Worm (Caenorhabditis elegans) whole organism, late embryonic: ENCODE measurements around the gene C11D2.4.

ENCODE experiments used
- C38D4.7 ChIP-seq: fragments of 200-800 bp; sonication (Bioruptor generic); optimal IDR thresholded peaks from 2 replicates; lab custom pipeline; 2018; ENCODE audit warnings: mild to moderate bottlenecking, missing genetic modification characterization, moderate library complexity, missing compliant biosample characterization
- F13H6.1 ChIP-seq: sonication (generic microtip); optimal IDR thresholded peaks from 2 replicates; lab custom pipeline; 2016; ENCODE audit warnings: missing genetic modification characterization, missing compliant biosample characterization
- K09A11.1 ChIP-seq: sonication (generic microtip); optimal IDR thresholded peaks from 2 replicates; lab custom pipeline; 2017; ENCODE audit warnings: antibody characterized with exemption, mild to moderate bottlenecking, missing genetic modification characterization, missing compliant biosample characterization; ENCODE audit not compliant: insufficient read depth
- T23F11.4 ChIP-seq: fragments of 200-800 bp; sonication (Bioruptor generic); optimal IDR thresholded peaks from 2 replicates; lab custom pipeline; 2018; ENCODE audit warnings: mild to moderate bottlenecking, missing genetic modification characterization, missing compliant biosample characterization
- Y22D7AL.16 ChIP-seq: sonication (generic microtip); optimal IDR thresholded peaks from 2 replicates; lab custom pipeline; 2016; ENCODE audit warnings: missing genetic modification characterization, missing compliant biosample characterization
- ama-1 ChIP-seq: fragments of 150-350 bp; optimal IDR thresholded peaks from 2 replicates; lab custom pipeline; 2014
- ceh-14 ChIP-seq: sonication (generic microtip); optimal IDR thresholded peaks from 2 replicates; lab custom pipeline; 2016; ENCODE audit warnings: missing genotype, missing genetic modification characterization, missing compliant biosample characterization
- ceh-18 ChIP-seq: sonication (generic microtip); optimal IDR thresholded peaks from 2 replicates; lab custom pipeline; 2016; ENCODE audit warnings: missing genetic modification characterization, missing compliant biosample characterization
- ceh-24 ChIP-seq: sonication (generic microtip); optimal IDR thresholded peaks from 2 replicates; lab custom pipeline; 2016; ENCODE audit warnings: mild to moderate bottlenecking, missing genetic modification characterization, missing compliant biosample characterization
- ceh-30 ChIP-seq: fragments of 150-350 bp; optimal IDR thresholded peaks from 2 replicates; lab custom pipeline; 2014; ENCODE audit warnings: missing biosample characterization, missing genetic modification characterization
- ceh-45 ChIP-seq: fragments of 200-800 bp; sonication (Bioruptor generic); IDR thresholded peaks from 2 replicates; pipeline ENCODE4 v1.3.6; 2022; ENCODE audit warnings: missing genetic modification reagents, missing genetic modification characterization, missing compliant biosample characterization
- ceh-48 ChIP-seq: sonication (generic microtip); optimal IDR thresholded peaks from 2 replicates; lab custom pipeline; 2016; ENCODE audit warnings: missing genetic modification characterization, inconsistent platforms, missing compliant biosample characterization
- dmd-4 ChIP-seq: sonication (generic microtip); optimal IDR thresholded peaks from 2 replicates; lab custom pipeline; 2016; ENCODE audit warnings: borderline replicate concordance, missing genetic modification characterization, missing compliant biosample characterization
- elt-2 ChIP-seq: sonication (generic microtip); optimal IDR thresholded peaks from 2 replicates; lab custom pipeline; 2016; ENCODE audit warnings: missing genetic modification reagents, missing genetic modification characterization, missing compliant biosample characterization
- ets-4 ChIP-seq: sonication (generic microtip); optimal IDR thresholded peaks from 2 replicates; lab custom pipeline; 2016; ENCODE audit warnings: missing genetic modification characterization, missing compliant biosample characterization
- fkh-10 ChIP-seq: fragments of 150-350 bp; optimal IDR thresholded peaks from 2 replicates; lab custom pipeline; 2014; ENCODE audit warnings: missing biosample characterization, missing genetic modification reagents, missing genetic modification characterization
- gmeb-2 ChIP-seq: sonication (generic microtip); optimal IDR thresholded peaks from 2 replicates; lab custom pipeline; 2016; ENCODE audit warnings: missing genetic modification characterization, inconsistent platforms, missing compliant biosample characterization
- hlh-13 ChIP-seq: fragments of 200-800 bp; sonication (Bioruptor generic); optimal IDR thresholded peaks from 2 replicates; lab custom pipeline; 2018; ENCODE audit warnings: mild to moderate bottlenecking, missing genetic modification characterization, missing compliant biosample characterization
- hlh-30 ChIP-seq: sonication (generic microtip); optimal IDR thresholded peaks from 2 replicates; lab custom pipeline; 2017; ENCODE audit warnings: antibody characterized with exemption, missing genetic modification characterization, missing compliant biosample characterization; ENCODE audit not compliant: insufficient read depth
- hlh-6 ChIP-seq: sonication (generic microtip); optimal IDR thresholded peaks from 2 replicates; lab custom pipeline; 2016; ENCODE audit warnings: missing genotype, missing genetic modification characterization, missing compliant biosample characterization
- lim-6 ChIP-seq: sonication (generic microtip); optimal IDR thresholded peaks from 2 replicates; lab custom pipeline; 2016; ENCODE audit warnings: missing genetic modification characterization, missing compliant biosample characterization
- lin-11 ChIP-seq: fragments of 200-800 bp; sonication (Bioruptor generic); optimal IDR thresholded peaks from 2 replicates; lab custom pipeline; 2018; ENCODE audit warnings: mild to moderate bottlenecking, missing genetic modification characterization, missing compliant biosample characterization
- madf-2 ChIP-seq: sonication (generic microtip); optimal IDR thresholded peaks from 2 replicates; lab custom pipeline; 2017; ENCODE audit warnings: missing genetic modification characterization, missing compliant biosample characterization
- mec-3 ChIP-seq: sonication (generic microtip); optimal IDR thresholded peaks from 2 replicates; lab custom pipeline; 2016; ENCODE audit warnings: borderline replicate concordance, missing genetic modification characterization, missing compliant biosample characterization
- nfya-1 ChIP-seq: sonication (generic microtip); optimal IDR thresholded peaks from 2 replicates; lab custom pipeline; 2017; ENCODE audit warnings: missing genetic modification characterization, mild to moderate bottlenecking, missing compliant biosample characterization, antibody characterized with exemption, moderate library complexity
- nhr-11 ChIP-seq: fragments of 150-350 bp; optimal IDR thresholded peaks from 2 replicates; lab custom pipeline; 2014; ENCODE audit warnings: missing biosample characterization, missing genetic modification characterization
- npax-4 ChIP-seq: sonication (generic microtip); optimal IDR thresholded peaks from 2 replicates; lab custom pipeline; 2016; ENCODE audit warnings: missing genetic modification characterization, missing compliant biosample characterization
- pax-1 ChIP-seq: fragments of 150-350 bp; optimal IDR thresholded peaks from 2 replicates; lab custom pipeline; 2014; ENCODE audit warnings: missing biosample characterization, missing genetic modification characterization
- ref-2 ChIP-seq: sonication (generic microtip); optimal IDR thresholded peaks from 2 replicates; lab custom pipeline; 2016; ENCODE audit warnings: missing genetic modification characterization, missing compliant biosample characterization
- sdc-2 ChIP-seq: sonication (generic microtip); optimal IDR thresholded peaks from 2 replicates; lab custom pipeline; 2016; ENCODE audit warnings: missing genotype, missing genetic modification characterization, missing compliant biosample characterization
- sox-2 ChIP-seq: fragments of 200-800 bp; sonication (Bioruptor generic); IDR thresholded peaks from 2 replicates; pipeline ENCODE4 v1.3.6; 2022; ENCODE audit warnings: missing genetic modification reagents, missing genetic modification characterization, missing compliant biosample characterization
- syd-9 ChIP-seq: sonication (generic microtip); optimal IDR thresholded peaks from 2 replicates; lab custom pipeline; 2016; ENCODE audit warnings: mild to moderate bottlenecking, missing genetic modification characterization, moderate library complexity, missing compliant biosample characterization
- tbx-2 ChIP-seq: sonication (generic microtip); optimal IDR thresholded peaks from 2 replicates; lab custom pipeline; 2016; ENCODE audit warnings: missing genetic modification characterization, missing compliant biosample characterization
- ttx-3 ChIP-seq: sonication (generic microtip); optimal IDR thresholded peaks from 2 replicates; lab custom pipeline; 2016; ENCODE audit warnings: missing genetic modification reagents, missing genetic modification characterization, missing compliant biosample characterization
- unc-42 ChIP-seq: sonication (generic microtip); optimal IDR thresholded peaks from 2 replicates; lab custom pipeline; 2016; ENCODE audit warnings: missing genotype, missing genetic modification characterization, missing compliant biosample characterization
- unc-55 ChIP-seq: sonication (generic microtip); optimal IDR thresholded peaks from 2 replicates; lab custom pipeline; 2017; ENCODE audit warnings: missing biosample characterization, missing genetic modification reagents, missing genetic modification characterization
- unc-86 ChIP-seq: sonication (generic microtip); optimal IDR thresholded peaks from 2 replicates; lab custom pipeline; 2016; ENCODE audit warnings: missing genetic modification characterization, missing compliant biosample characterization
- ztf-16 ChIP-seq: sonication (generic microtip); optimal IDR thresholded peaks from 2 replicates; lab custom pipeline; 2017; ENCODE audit warnings: missing genetic modification characterization, missing compliant biosample characterization

C11D2.4 gene

DNA sequence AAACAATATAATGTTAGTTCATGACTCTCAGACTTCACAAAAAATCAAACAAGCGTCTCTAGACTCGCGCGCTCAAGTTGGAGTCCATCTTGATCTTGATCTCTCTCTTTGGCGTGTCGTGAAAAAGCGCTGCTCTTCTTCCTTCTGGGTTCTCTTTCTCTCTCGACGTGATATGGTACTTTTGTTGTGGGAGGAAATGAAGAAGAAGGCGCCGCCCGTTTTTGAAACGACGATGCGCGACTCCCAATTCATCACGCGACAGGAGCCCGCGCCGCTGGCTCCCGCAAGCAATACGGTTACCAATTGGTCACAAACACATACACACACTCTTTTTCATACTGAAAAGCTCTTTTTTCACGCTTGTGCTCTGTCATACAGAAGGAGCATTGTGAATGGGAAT, 26.3 kb downstream of the C11D2.4 start:
- TF ChIP-seq sdc-2 (tag; lab: Kevin White, UChicago) (no peak), K09A11.1 (tag; lab: Kevin White, UChicago) (no peak), hlh-13 (GFP tag; lab: Kevin White, UChicago) (no peak), hlh-6 (no peak), C38D4.7 (GFP tag; lab: Kevin White, UChicago) (no peak), ztf-16 (no peak)

DNA sequence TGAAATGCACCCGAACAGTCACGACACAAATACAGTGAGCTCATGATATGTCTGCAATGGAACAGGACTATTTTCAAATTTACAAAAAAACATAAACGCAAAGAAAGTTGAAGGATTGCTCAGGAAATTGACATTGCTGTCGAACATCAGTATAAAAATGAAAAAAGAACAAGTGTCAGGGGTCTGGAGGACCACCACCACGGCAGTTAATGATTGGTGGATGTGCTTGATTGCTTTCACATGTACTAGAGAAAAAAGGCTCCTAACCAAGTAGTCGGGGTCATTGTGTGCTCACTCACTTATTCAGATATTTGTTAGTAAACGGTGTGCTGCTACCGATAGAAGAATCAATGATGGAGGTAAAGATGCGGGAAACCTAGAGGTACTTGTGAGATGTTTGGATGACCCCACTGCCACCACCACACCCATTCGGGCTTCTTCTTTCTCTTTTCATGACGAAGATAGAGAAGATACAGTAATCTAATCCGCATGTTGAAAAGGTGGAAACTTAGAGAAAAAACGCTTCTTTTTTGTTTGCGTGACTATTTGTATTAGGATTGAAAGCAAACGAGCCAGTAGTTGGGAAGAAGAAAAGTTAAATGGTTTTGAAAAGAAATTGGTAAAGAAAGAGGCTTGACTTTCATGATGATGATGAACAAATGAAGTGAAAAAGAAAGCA, 29.4 kb downstream of the C11D2.4 start, which contains the start of gene M03D4.4:
TSS of gene M03D4.4 (minus strand) at position 51 of the 679 bp plus-strand sequence.
- no peak for TF ChIP-seq dmd-4
- no peak for TF ChIP-seq ceh-24 (tag; lab: Kevin White, UChicago)
- TF ChIP-seq ceh-48 (tag; lab: Kevin White, UChicago): no peak
- TF ChIP-seq Y22D7AL.16 (tag; lab: Kevin White, UChicago): no peak
- no peak for TF ChIP-seq sox-2 (GFP tag; lab: Robert Waterston, UW)
- TF ChIP-seq unc-55 (GFP tag; lab: Kevin White, UChicago): no peak
- TF ChIP-seq mec-3: no peak

DNA sequence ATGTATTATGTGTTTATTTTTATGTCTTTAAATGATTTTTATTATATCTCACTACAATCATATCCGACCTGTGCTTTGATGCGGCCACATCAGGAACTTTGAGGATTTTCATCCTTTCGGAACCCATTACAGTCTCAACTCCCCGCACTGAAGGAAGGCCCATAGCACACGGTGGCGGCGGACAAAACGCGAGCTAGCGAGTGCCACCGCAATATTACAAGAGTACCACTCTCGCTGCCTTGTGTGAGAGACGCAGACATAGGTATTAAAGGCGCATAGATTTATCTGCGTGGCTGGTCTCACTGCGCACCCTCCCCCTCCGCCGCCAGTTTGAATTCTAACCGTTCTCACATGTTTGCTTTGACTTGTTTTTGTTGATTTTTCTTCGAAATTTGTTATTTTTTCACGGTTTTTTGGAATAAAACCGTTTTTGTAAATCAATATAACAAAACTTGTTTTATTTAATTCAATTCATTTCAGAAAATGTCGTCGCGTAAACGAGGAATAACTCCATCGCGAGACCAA, 39.0 kb downstream of the C11D2.4 start, which contains the start of gene zen-4:
TSS of gene zen-4 (plus strand) at position 475 of the 525 bp plus-strand sequence.
- TF ChIP-seq dmd-4 (no peak), elt-2 (tag; lab: Kevin White, UChicago) (peak; percentile 22), tbx-2 (peak; percentile 28), hlh-30 (peak; percentile 27), nfya-1 (tag; lab: Kevin White, UChicago) (peak; percentile 40), ref-2 (peak; percentile 42)
- TF ChIP-seq, all 69 proteins: peak for 5

DNA sequence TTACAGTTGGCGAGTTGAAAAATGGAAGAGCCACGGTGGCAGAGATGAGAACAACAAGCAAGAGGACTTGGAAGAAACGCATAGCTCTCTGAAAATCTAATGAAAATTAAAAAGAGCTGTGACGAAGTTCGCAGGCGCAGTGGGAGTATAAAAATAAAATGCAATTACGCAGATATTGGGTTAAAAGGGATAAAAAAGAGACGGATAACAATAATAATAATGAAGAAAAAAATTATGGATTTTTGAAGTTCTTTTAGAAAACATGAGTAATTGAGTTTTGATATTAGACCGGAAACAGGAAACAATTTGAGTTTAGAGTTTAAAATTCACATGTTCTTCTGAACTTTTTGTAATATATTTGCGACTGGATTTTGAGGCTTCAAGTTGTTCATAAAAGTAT, 44.5 kb downstream of the C11D2.4 start, which contains the start of gene M03D4.3:
TSS of gene M03D4.3 (minus strand) at position 101 of the 400 bp plus-strand sequence.
- no peak for TF ChIP-seq ceh-18 (tag; lab: Kevin White, UChicago)
- TF ChIP-seq nhr-11 (tag; lab: Kevin White, UChicago): no peak
- no peak for TF ChIP-seq ztf-16
- TF ChIP-seq madf-2 (tag; lab: Kevin White, UChicago): no peak
- TF ChIP-seq fkh-10 (GFP tag; lab: Kevin White, UChicago): no peak
- TF ChIP-seq ets-4 (tag; lab: Kevin White, UChicago): no peak
- TF ChIP-seq pax-1 (tag; lab: Kevin White, UChicago): no peak
- TF ChIP-seq lim-6 (tag; lab: Kevin White, UChicago): no peak
- no peak for TF ChIP-seq gmeb-2 (tag; lab: Kevin White, UChicago)
- no peak for TF ChIP-seq K09A11.1 (tag; lab: Kevin White, UChicago)
- TF ChIP-seq sdc-2 (tag; lab: Kevin White, UChicago): no peak
- TF ChIP-seq sox-2 (GFP tag; lab: Robert Waterston, UW): no peak
- TF ChIP-seq ceh-14 (tag; lab: Kevin White, UChicago): no peak
- TF ChIP-seq, all 69 proteins: peak for 0

DNA sequence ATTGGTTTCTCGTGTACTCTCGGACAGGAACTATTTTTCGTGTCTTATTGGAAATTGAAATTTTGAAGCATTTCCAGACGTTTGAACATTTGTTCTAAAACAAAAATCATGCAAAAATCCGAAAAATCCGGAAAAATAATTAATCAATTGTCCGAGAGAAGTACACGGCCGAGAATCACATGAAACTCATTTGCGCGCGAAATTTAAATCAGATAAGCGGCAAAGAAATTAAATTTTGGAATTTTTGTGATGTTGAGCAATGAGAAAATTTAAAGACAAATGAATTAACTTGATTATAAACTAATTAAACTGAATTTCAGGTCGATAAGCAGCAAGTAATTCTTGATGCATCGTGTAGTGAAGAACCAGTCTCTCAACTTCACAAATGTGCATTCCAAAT, 48.1 kb downstream of the C11D2.4 start:
- TF ChIP-seq gmeb-2 (tag; lab: Kevin White, UChicago) (no peak), fkh-10 (GFP tag; lab: Kevin White, UChicago) (no peak), unc-86 (no peak), lin-11 (no peak), lim-6 (tag; lab: Kevin White, UChicago) (no peak), unc-42 (no peak), npax-4 (tag; lab: Kevin White, UChicago) (no peak), hlh-30 (no peak), F13H6.1 (no peak), ttx-3 (tag; lab: Kevin White, UChicago) (no peak), ama-1 (no peak), syd-9 (tag; lab: Kevin White, UChicago) (no peak), T23F11.4 (GFP tag; lab: Kevin White, UChicago) (no peak), madf-2 (tag; lab: Kevin White, UChicago) (no peak), ceh-45 (GFP tag; lab: Robert Waterston, UW) (no peak), ceh-14 (tag; lab: Kevin White, UChicago) (no peak), elt-2 (tag; lab: Kevin White, UChicago) (no peak), nfya-1 (tag; lab: Kevin White, UChicago) (no peak), ceh-30 (tag; lab: Kevin White, UChicago) (no peak)
